Worm (Caenorhabditis elegans): ENCODE measurements around the gene F10B5.2.

The F10B5.2 gene

DNA sequence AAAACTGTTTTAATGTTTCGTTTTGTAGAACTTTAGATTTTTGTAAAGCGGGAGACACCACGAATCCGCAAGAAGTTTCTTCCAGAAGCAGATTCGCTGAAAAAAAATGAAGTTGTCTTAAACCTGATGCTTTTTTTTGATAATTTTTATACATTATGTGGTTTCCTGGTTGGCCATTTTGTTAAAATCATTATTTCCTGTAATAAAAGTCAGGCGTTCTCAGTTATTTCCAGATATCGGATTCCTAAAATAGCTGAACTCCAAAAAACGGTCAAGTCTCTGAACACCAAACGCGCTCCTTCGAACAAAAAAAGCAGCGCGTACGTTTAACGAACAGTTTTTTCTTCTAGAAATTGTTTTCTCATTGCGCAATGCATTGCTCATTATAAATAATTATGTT, 7.2 kb upstream of the F10B5.2 start (continued):
- TF ChIP-seq dpl-1 (GFP tag; optimal IDR thresholded peaks at IDR 0.05), result peak; percentile 47 to 70 (median 65)
- TF ChIP-seq tlp-1 (tag; optimal IDR thresholded peaks at IDR 0.05), result no peak
- no peak for TF ChIP-seq fkh-10 (GFP tag; optimal IDR thresholded peaks at IDR 0.05)
- no peak for TF ChIP-seq nhr-76 (tag; optimal IDR thresholded peaks at IDR 0.05)
- TF ChIP-seq nhr-90 (tag; optimal IDR thresholded peaks at IDR 0.05; ENCODE audit: poor library complexity), result no peak
- TF ChIP-seq fos-1 (tag; optimal IDR thresholded peaks at IDR 0.05), result no peak
- peak; percentile 37 for TF ChIP-seq nhr-77 (tag; optimal IDR thresholded peaks at IDR 0.05)
- no peak for TF ChIP-seq aly-2 (tag; optimal IDR thresholded peaks at IDR 0.05)
- peak; percentile 42 for TF ChIP-seq snu-23 (GFP tag; optimal IDR thresholded peaks at IDR 0.05)
- TF ChIP-seq nhr-237 (tag; optimal IDR thresholded peaks at IDR 0.05), result peak; percentile 35
- TF ChIP-seq nhr-28 (tag; optimal IDR thresholded peaks at IDR 0.05), result no peak
- no peak for TF ChIP-seq unc-130 (tag; optimal IDR thresholded peaks at IDR 0.05)
- TF ChIP-seq pax-3 (tag; optimal IDR thresholded peaks at IDR 0.05), result peak; percentile 37
- TF ChIP-seq snpc-4 (tag; optimal IDR thresholded peaks at IDR 0.05), result no peak
- no peak for TF ChIP-seq elt-2 (tag; optimal IDR thresholded peaks at IDR 0.05)
- peak; percentile 15 to 88 for TF ChIP-seq lsy-2 (tag; optimal IDR thresholded peaks at IDR 0.05)
- no peak for TF ChIP-seq pag-3 (tag; optimal IDR thresholded peaks at IDR 0.05; ENCODE audit: borderline replicate concordance, insufficient read depth)
- TF ChIP-seq egl-27 (tag; optimal IDR thresholded peaks at IDR 0.05), result no peak
- peak; percentile 54 for TF ChIP-seq lir-3 (tag; optimal IDR thresholded peaks at IDR 0.05; ENCODE audit: poor library complexity)
- TF ChIP-seq irx-1 (tag; optimal IDR thresholded peaks at IDR 0.05), result no peak
- TF ChIP-seq ceh-88 (GFP tag; IDR thresholded peaks at IDR 0.05), result no peak
- TF ChIP-seq ceh-8 (GFP tag; optimal IDR thresholded peaks at IDR 0.05), result no peak
- no peak for TF ChIP-seq ztf-4 (tag; optimal IDR thresholded peaks at IDR 0.05)
- no peak for TF ChIP-seq mep-1 (tag; optimal IDR thresholded peaks at IDR 0.05)
- no peak for TF ChIP-seq hpl-2 (GFP tag; optimal IDR thresholded peaks at IDR 0.05)
- no peak for TF ChIP-seq ztf-11 (tag; optimal IDR thresholded peaks at IDR 0.05)
- no peak for TF ChIP-seq ceh-90 (tag; optimal IDR thresholded peaks at IDR 0.05)
- no peak for TF ChIP-seq lin-15B (tag; optimal IDR thresholded peaks at IDR 0.05)
- no peak for TF ChIP-seq tbx-2 (tag; optimal IDR thresholded peaks at IDR 0.05)
- no peak for TF ChIP-seq swsn-7 (tag; optimal IDR thresholded peaks at IDR 0.05)
- TF ChIP-seq nhr-85 (tag), result peak; percentile 68
- no peak for TF ChIP-seq grh-1 (GFP tag; IDR thresholded peaks at IDR 0.05)
- TF ChIP-seq sptf-1 (tag; optimal IDR thresholded peaks at IDR 0.05), result no peak
- no peak for TF ChIP-seq sup-37 (GFP tag; optimal IDR thresholded peaks at IDR 0.05)
- TF ChIP-seq aha-1 (tag; optimal IDR thresholded peaks at IDR 0.05), result no peak
- no peak for TF ChIP-seq ceh-82 (tag; optimal IDR thresholded peaks at IDR 0.05)
- no peak; the same call in 1 of the 2 replicates for TF ChIP-seq isw-1 (GFP tag; IDR thresholded peaks at IDR 0.05)
- TF ChIP-seq F16B12.6 (tag; optimal IDR thresholded peaks at IDR 0.05), result peak; percentile 24
- no peak for TF ChIP-seq rnt-1 (tag; optimal IDR thresholded peaks at IDR 0.05)
- no peak for TF ChIP-seq C34B4.2 (tag; optimal IDR thresholded peaks at IDR 0.05)
- no peak for TF ChIP-seq unc-62 (GFP tag; optimal IDR thresholded peaks at IDR 0.05)
- TF ChIP-seq unc-98 (GFP tag; IDR thresholded peaks at IDR 0.05), result no peak
- TF ChIP-seq ets-5 (GFP tag; IDR thresholded peaks at IDR 0.05), result no peak
- TF ChIP-seq sox-4 (tag; optimal IDR thresholded peaks at IDR 0.05), result no peak
- no peak for TF ChIP-seq hlh-17 (GFP tag; optimal IDR thresholded peaks at IDR 0.05; ENCODE audit: borderline replicate concordance)
- no peak for TF ChIP-seq hlh-4 (tag; optimal IDR thresholded peaks at IDR 0.05)
- no peak for TF ChIP-seq nhr-12 (tag; optimal IDR thresholded peaks at IDR 0.05)
- no peak for TF ChIP-seq jun-1 (tag; optimal IDR thresholded peaks at IDR 0.05)
- TF ChIP-seq mef-2 (tag; optimal IDR thresholded peaks at IDR 0.05), result no peak
- peak; percentile 1 for TF ChIP-seq xbp-1 (tag; optimal IDR thresholded peaks at IDR 0.05)
- no peak for TF ChIP-seq nhr-19 (GFP tag; conservative IDR thresholded peaks at IDR 0.05)
- no peak for TF ChIP-seq ama-1 (optimal IDR thresholded peaks at IDR 0.05)
- TF ChIP-seq pqm-1 (tag; optimal IDR thresholded peaks at IDR 0.05), result no peak

Measured in whole organism, L1 larva.